Worm (Caenorhabditis elegans): ENCODE measurements around the gene H03G16.1.

Gene H03G16.1

DNA sequence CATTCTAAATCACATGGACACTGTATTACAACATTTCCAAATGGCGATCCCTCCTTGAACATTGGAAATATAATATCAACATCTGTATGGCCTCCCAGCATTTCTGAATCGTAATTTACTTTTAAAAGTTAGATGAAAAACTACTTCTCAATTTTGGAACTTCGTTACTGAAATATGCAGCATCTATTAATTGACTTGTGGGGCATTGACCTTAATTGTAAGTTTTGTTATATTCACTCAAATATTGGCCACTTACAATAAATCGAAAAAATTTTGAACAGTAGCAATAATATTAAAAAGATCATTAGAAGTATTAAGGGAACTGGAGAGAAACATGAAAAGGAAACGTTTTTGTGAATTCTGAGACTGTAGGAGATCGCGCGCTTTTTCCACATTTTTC lies 15.6 kb downstream of the H03G16.1 start, which contains the start of gene mam-6:
TSS of gene mam-6 (minus strand) at position 101 of the 400 bp plus-strand sequence.
- TF ChIP-seq T22C8.4 (GFP tag; IDR thresholded peaks at IDR 0.05) (no peak), tab-1 (GFP tag; IDR thresholded peaks at IDR 0.05) (no peak), ref-1 (GFP tag; conservative IDR thresholded peaks at IDR 0.05) (no peak), cog-1 (tag; optimal IDR thresholded peaks at IDR 0.05) (no peak)

DNA sequence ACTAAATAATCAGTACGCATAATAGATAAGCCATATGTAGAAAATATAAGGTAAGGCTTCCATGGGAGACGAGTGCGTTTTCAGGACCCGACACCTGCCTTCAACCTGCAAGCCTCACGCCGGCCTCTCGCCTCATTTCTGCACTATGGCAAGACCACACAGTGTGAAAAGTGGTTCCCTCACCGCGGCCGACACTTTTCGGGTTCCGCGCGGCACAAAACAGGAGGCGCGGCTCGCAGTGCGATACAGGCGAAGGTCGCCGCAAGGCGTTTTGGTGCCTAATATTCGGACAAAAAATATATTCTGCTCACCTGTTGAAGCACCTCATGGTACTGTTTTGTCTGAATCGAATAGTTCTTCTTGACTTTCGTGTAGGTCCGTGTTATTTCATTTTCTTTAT lies 16.5 kb downstream of the H03G16.1 start:
- TF ChIP-seq tab-1 (GFP tag; IDR thresholded peaks at IDR 0.05) (no peak), klf-2 (GFP tag; conservative IDR thresholded peaks at IDR 0.05) (no peak), med-1 (GFP tag; optimal IDR thresholded peaks at IDR 0.05; ENCODE audit: insufficient read depth) (no peak), ztf-23 (GFP tag; IDR thresholded peaks at IDR 0.05) (no peak), ref-1 (GFP tag; conservative IDR thresholded peaks at IDR 0.05) (no peak)

DNA sequence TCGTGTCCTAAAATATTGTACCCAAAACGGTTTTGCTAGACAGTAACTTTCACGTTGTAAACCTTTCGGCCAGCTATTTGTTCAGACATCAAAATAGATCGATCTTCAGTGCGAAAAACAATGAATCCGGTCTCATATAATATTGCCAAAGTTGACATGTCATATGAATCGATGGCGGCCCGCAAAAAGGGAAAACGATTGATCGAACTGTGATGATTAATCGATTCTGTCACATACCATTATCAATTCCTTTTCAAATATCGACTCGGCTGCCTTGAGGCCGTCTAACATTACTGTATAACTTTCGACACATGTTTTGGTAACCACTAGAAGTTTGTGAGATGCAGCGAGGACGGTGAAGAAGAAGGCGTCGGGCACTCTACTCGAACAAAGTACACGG lies 19.2 kb downstream of the H03G16.1 start:
- no peak for TF ChIP-seq T22C8.4 (GFP tag; IDR thresholded peaks at IDR 0.05)
- TF ChIP-seq ztf-23 (GFP tag; IDR thresholded peaks at IDR 0.05), result no peak
- TF ChIP-seq ref-1 (GFP tag; conservative IDR thresholded peaks at IDR 0.05), result no peak
- no peak for TF ChIP-seq ztf-29 (GFP tag; IDR thresholded peaks at IDR 0.05)
- no peak for TF ChIP-seq klf-2 (GFP tag; conservative IDR thresholded peaks at IDR 0.05)

DNA sequence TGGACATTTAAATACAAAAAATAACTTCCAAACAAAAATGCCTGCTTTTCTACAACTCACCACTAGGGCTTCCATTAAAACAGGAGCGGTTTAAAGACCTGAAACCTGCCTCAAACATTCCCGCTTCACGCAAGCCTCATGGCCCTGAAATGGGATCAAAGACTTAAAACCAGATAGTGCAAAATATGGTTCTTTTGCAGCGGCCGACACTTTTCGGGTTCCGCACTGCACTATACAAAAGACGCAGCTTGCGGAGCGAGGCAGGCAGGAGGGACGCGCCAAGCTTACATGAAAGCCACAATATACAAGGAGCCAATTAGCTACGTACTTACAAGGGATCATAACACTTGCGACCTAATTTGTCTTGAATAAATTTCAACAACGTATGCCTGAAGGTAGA lies 19.8 kb downstream of the H03G16.1 start:
- TF ChIP-seq ref-1 (GFP tag; conservative IDR thresholded peaks at IDR 0.05), result no peak
- TF ChIP-seq flt-1 (GFP tag; IDR thresholded peaks at IDR 0.05), result no peak
- no peak for TF ChIP-seq ztf-23 (GFP tag; IDR thresholded peaks at IDR 0.05)
- no peak for TF ChIP-seq med-1 (GFP tag; optimal IDR thresholded peaks at IDR 0.05; ENCODE audit: insufficient read depth)
- TF ChIP-seq cog-1 (tag; optimal IDR thresholded peaks at IDR 0.05), result no peak
- no peak for TF ChIP-seq tab-1 (GFP tag; IDR thresholded peaks at IDR 0.05)
- TF ChIP-seq klf-2 (GFP tag; conservative IDR thresholded peaks at IDR 0.05), result no peak
- no peak for TF ChIP-seq ztf-29 (GFP tag; IDR thresholded peaks at IDR 0.05)

DNA sequence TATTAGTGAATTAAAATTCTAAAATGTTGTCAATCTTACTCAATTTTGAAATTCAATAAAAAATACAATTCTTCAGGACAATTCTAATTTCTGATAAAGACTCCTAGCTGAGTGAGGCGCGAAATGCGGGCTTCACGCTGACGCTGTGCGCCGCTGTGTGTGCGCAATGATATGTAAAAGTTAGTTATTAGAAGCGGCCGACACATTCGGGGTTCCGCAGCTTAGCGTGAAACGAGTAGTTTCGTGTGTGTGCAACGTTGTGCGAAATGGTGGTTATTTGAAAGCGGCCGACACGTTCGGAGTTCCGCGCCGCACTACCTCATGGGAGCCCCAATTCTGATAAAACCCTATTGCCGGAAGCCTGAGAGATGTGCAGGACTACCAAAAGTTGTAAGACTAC lies 21.5 kb downstream of the H03G16.1 start:
- no peak for TF ChIP-seq cog-1 (tag; optimal IDR thresholded peaks at IDR 0.05)
- no peak for TF ChIP-seq tab-1 (GFP tag; IDR thresholded peaks at IDR 0.05)
- no peak for TF ChIP-seq T22C8.4 (GFP tag; IDR thresholded peaks at IDR 0.05)
- TF ChIP-seq flt-1 (GFP tag; IDR thresholded peaks at IDR 0.05), result no peak
- no peak for TF ChIP-seq klf-2 (GFP tag; conservative IDR thresholded peaks at IDR 0.05)
- no peak for TF ChIP-seq med-1 (GFP tag; optimal IDR thresholded peaks at IDR 0.05; ENCODE audit: insufficient read depth)
- no peak for TF ChIP-seq ref-1 (GFP tag; conservative IDR thresholded peaks at IDR 0.05)
- TF ChIP-seq ztf-23 (GFP tag; IDR thresholded peaks at IDR 0.05), result no peak
- no peak for TF ChIP-seq ztf-29 (GFP tag; IDR thresholded peaks at IDR 0.05)

DNA sequence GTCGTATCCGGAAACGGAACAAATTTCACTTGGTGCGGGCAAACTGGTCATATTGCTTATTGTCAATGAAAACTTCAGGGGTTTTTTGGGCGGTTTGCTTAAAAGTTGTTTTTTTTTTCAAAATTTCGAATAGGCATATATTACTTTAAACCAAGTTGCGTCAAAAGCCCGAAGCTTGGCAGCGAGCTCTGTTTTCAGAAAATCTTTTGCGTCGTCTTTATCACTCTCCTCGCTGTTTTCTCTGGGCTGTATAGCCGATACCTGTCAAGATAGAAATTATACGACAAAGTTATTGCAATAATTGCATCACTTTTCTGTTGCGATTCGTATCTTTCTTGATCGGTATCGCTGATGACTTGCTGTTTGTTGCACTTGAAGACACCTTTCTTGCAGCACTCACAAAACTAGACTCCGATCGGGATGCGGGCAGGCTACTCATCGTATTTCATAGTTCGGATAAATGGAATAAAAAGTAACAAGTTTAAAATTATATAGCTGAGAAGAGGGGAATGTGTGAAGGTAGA lies 22.4 kb downstream of the H03G16.1 start, which contains the start of the genes H40L08.3 and H40L08.9:
TSS of gene H40L08.3 (minus strand) at position 51 of the 524 bp plus-strand sequence.
TSS of gene H40L08.9 (minus strand) at position 439 of the 524 bp plus-strand sequence.
- no peak for TF ChIP-seq tab-1 (GFP tag; IDR thresholded peaks at IDR 0.05)
- TF ChIP-seq med-1 (GFP tag; optimal IDR thresholded peaks at IDR 0.05; ENCODE audit: insufficient read depth), result no peak

DNA sequence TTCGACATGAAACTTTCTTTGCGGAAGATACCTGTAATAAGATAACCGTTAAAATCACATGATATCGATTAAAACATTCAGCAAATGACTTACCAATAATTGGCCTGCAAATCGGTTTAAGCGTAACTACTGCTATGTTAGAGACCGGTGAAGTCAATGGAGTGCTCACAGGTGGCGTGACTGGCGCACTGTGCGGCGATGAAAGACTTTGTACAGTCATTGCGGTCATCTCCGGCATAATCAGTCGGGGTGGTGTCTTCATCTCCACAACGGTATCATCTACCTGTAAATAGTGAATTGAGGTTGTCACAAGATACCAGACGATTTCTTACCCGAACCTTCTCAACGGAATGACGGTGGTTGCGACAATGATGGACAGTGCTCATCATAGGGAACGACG lies 23.2 kb downstream of the H03G16.1 start:
- TF ChIP-seq ztf-29 (GFP tag; IDR thresholded peaks at IDR 0.05) (no peak), ref-1 (GFP tag; conservative IDR thresholded peaks at IDR 0.05) (no peak), tab-1 (GFP tag; IDR thresholded peaks at IDR 0.05) (no peak), med-1 (GFP tag; optimal IDR thresholded peaks at IDR 0.05; ENCODE audit: insufficient read depth) (no peak), cog-1 (tag; optimal IDR thresholded peaks at IDR 0.05) (no peak), ztf-23 (GFP tag; IDR thresholded peaks at IDR 0.05) (no peak), flt-1 (GFP tag; IDR thresholded peaks at IDR 0.05) (no peak), klf-2 (GFP tag; conservative IDR thresholded peaks at IDR 0.05) (no peak), T22C8.4 (GFP tag; IDR thresholded peaks at IDR 0.05) (no peak)

DNA sequence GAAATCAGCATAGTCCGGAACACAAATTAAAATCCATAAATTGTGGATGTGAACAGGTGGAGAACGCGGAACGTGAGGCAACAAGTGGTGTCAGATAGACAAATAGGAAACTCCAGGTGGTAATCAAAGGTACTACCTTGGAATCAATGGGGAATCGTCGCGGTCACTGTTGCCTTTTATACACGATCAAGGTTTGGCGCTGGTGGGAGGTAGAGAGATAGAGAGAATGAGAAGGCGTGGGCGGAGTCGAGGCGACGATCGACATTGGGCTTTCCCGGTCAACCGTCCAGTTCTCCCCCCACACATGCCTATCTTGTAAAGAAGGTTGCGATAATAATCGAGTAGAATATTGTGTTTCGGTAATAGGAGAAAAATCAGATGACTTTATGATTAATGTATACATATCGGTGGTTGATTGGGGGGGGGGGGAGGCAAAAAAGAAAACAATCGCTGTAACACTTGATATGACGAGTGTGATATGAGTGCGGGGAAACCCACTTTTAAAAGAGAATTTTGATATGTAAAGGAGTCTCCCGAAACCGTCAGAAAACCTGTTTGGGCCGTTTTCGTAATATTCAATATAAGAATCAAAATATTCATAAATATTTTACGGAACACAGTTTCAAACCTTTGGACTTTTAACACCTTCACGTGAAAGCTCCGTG lies 24.0 kb downstream of the H03G16.1 start, which contains the start of the genes H40L08.8, H40L08.2 and H40L08.7:
TSS of gene H40L08.8 (minus strand) at position 37 of the 665 bp plus-strand sequence.
TSS of gene H40L08.2 (minus strand) at position 148 of the 665 bp plus-strand sequence.
TSS of gene H40L08.7 (minus strand) at position 148 of the 665 bp plus-strand sequence.
- no peak for TF ChIP-seq med-1 (GFP tag; optimal IDR thresholded peaks at IDR 0.05; ENCODE audit: insufficient read depth)

DNA sequence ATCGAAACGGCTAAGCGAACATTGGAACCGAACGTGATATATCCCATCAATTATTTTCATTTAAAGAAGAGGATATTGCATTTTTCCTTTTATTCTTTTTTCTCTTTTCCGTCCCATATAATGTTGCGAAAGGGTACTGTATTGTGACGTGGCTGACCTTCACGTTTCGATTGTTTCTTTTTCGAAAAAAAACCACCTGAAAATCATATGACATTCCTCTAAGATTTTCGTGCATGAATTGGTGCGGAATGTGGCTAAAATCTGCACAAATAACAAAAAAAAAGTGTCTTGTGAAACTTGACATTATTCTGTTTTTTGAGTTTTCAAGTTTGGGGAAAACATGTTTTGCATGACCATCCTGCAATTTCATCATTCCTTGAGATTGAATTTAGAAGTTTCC lies 24.6 kb downstream of the H03G16.1 start:
- TF ChIP-seq ztf-29 (GFP tag; IDR thresholded peaks at IDR 0.05) (no peak), T22C8.4 (GFP tag; IDR thresholded peaks at IDR 0.05) (no peak), ref-1 (GFP tag; conservative IDR thresholded peaks at IDR 0.05) (no peak), cog-1 (tag; optimal IDR thresholded peaks at IDR 0.05) (no peak), klf-2 (GFP tag; conservative IDR thresholded peaks at IDR 0.05) (no peak), med-1 (GFP tag; optimal IDR thresholded peaks at IDR 0.05; ENCODE audit: insufficient read depth) (no peak), ztf-23 (GFP tag; IDR thresholded peaks at IDR 0.05) (no peak), tab-1 (GFP tag; IDR thresholded peaks at IDR 0.05) (no peak), flt-1 (GFP tag; IDR thresholded peaks at IDR 0.05) (no peak)

DNA sequence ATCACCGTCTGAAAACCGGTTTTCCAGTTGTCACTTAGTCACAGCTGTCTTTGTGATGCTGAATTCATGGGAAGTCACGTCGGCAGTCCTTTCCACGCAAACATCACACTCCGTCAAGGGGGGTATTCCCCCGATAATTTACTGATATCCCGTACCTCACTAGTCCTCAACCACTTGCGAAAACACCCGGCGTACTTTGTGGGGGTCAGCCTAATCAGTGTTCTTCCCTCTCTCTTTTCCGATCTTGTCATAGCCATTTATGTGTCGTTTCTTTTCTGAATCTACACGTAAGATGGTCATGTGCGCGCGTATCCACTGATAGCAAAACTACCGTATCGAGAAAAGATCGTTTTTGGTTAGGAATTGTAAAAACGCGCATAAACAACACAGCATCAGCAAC lies 25.7 kb downstream of the H03G16.1 start:
- TF ChIP-seq klf-2 (GFP tag; conservative IDR thresholded peaks at IDR 0.05) (no peak), T22C8.4 (GFP tag; IDR thresholded peaks at IDR 0.05) (no peak), ref-1 (GFP tag; conservative IDR thresholded peaks at IDR 0.05) (no peak), med-1 (GFP tag; optimal IDR thresholded peaks at IDR 0.05; ENCODE audit: insufficient read depth) (no peak), flt-1 (GFP tag; IDR thresholded peaks at IDR 0.05) (no peak)

Data from whole organism, midembryonic.